Worm (Caenorhabditis elegans) whole organism, young adult: ENCODE measurements around the gene C28G1.6.

ENCODE experiments used
- B0261.1 ChIP-seq: sonication (generic microtip); optimal IDR thresholded peaks from 2 replicates; lab custom pipeline; 2016; ENCODE audit warnings: mild to moderate bottlenecking, missing genetic modification characterization, moderate library complexity, missing compliant biosample characterization
- F10E7.11 ChIP-seq: sonication (generic microtip); optimal IDR thresholded peaks from 2 replicates; lab custom pipeline; 2017; ENCODE audit warnings: mild to moderate bottlenecking, missing genetic modification characterization, moderate library complexity, missing compliant biosample characterization
- F22D6.2 ChIP-seq: sonication (generic microtip); optimal IDR thresholded peaks from 2 replicates; lab custom pipeline; 2016; ENCODE audit warnings: mild to moderate bottlenecking, missing genetic modification characterization, missing compliant biosample characterization
- F33H1.4 ChIP-seq: fragments of 200-800 bp; sonication (Bioruptor generic); IDR thresholded peaks from 2 replicates; pipeline ENCODE4 v1.3.6; 2022; ENCODE audit warnings: missing genetic modification reagents, missing genetic modification characterization, missing compliant biosample characterization
- F49E8.2 ChIP-seq: sonication (generic microtip); optimal IDR thresholded peaks from 3 replicates; lab custom pipeline; 2017; ENCODE audit warnings: missing genetic modification characterization, mild to moderate bottlenecking, missing compliant biosample characterization, antibody characterized with exemption, moderate library complexity; ENCODE audit not compliant: insufficient read depth
- F57C9.4 ChIP-seq: sonication (generic microtip); optimal IDR thresholded peaks from 2 replicates; lab custom pipeline; 2017; ENCODE audit warnings: mild to moderate bottlenecking, missing genetic modification characterization, missing compliant biosample characterization
- K12H6.12 ChIP-seq: fragments of 200-800 bp; sonication (Bioruptor generic); optimal IDR thresholded peaks from 2 replicates; lab custom pipeline; 2018; ENCODE audit warnings: mild to moderate bottlenecking, missing genetic modification characterization, missing compliant biosample characterization
- aptf-3 ChIP-seq: fragments of 200-800 bp; sonication (Bioruptor generic); IDR thresholded peaks from 2 replicates; pipeline ENCODE4 v1.3.6; 2022; ENCODE audit warnings: missing genetic modification characterization, missing compliant biosample characterization
- attf-6 ChIP-seq: fragments of 200-800 bp; sonication (Bioruptor generic); IDR thresholded peaks from 2 replicates; pipeline ENCODE4 v1.3.6; 2022; ENCODE audit warnings: missing genetic modification reagents, missing genetic modification characterization, missing compliant biosample characterization
- bed-1 ChIP-seq: fragments of 200-800 bp; sonication (Bioruptor generic); IDR thresholded peaks from 2 replicates; pipeline ENCODE4 v1.3.6; 2022; ENCODE audit warnings: missing genetic modification reagents, missing genetic modification characterization, missing compliant biosample characterization
- ccch-3 ChIP-seq: fragments of 200-800 bp; sonication (Bioruptor generic); optimal IDR thresholded peaks from 2 replicates; lab custom pipeline; 2018; ENCODE audit warnings: mild to moderate bottlenecking, missing genetic modification characterization, missing compliant biosample characterization
- cebp-1 ChIP-seq, 2 experiments: fragments of 200-800 bp in 1 of 2; sonication (Bioruptor generic) in 1 of 2; sonication (generic microtip) in 1 of 2; IDR thresholded peaks in 1 of 2; optimal IDR thresholded peaks in 1 of 2; 2 replicates each; pipeline versions ENCODE4 v1.3.6 to Lab custom; 2017 to 2022; ENCODE audit warnings: missing compliant biosample characterization in 2 of 2, missing genetic modification characterization in 2 of 2, mild to moderate bottlenecking in 1 of 2, missing genetic modification reagents in 1 of 2, moderate library complexity in 1 of 2
- ceh-40 ChIP-seq: fragments of 200-800 bp; sonication (Bioruptor generic); IDR thresholded peaks from 2 replicates; pipeline ENCODE4 v1.3.6; 2022; ENCODE audit warnings: missing genetic modification characterization, missing compliant biosample characterization
- ceh-79 ChIP-seq: sonication (generic microtip); optimal IDR thresholded peaks from 2 replicates; lab custom pipeline; 2017; ENCODE audit warnings: mild to moderate bottlenecking, missing genetic modification characterization, missing compliant biosample characterization
- die-1 ChIP-seq: sonication (generic microtip); optimal IDR thresholded peaks from 2 replicates; lab custom pipeline; 2016; ENCODE audit warnings: missing genotype, mild to moderate bottlenecking, missing genetic modification characterization, missing compliant biosample characterization
- egl-18 ChIP-seq: fragments of 200-800 bp; sonication (Bioruptor generic); IDR thresholded peaks from 2 replicates; pipeline ENCODE4 v1.3.6; 2022; ENCODE audit warnings: missing genetic modification reagents, missing genetic modification characterization, missing compliant biosample characterization
- hmg-1.2 ChIP-seq: fragments of 200-800 bp; sonication (Bioruptor generic); IDR thresholded peaks from 2 replicates; pipeline ENCODE4 v1.3.6; 2022; ENCODE audit warnings: missing genetic modification reagents, missing genetic modification characterization, missing compliant biosample characterization
- lin-40 ChIP-seq: sonication (generic microtip); optimal IDR thresholded peaks from 2 replicates; lab custom pipeline; 2016; ENCODE audit warnings: missing genetic modification characterization, mild to moderate bottlenecking, missing compliant biosample characterization, missing genotype, missing genetic modification reagents
- lsy-27 ChIP-seq: sonication (generic microtip); optimal IDR thresholded peaks from 2 replicates; lab custom pipeline; 2017; ENCODE audit warnings: missing genetic modification characterization, mild to moderate bottlenecking, missing compliant biosample characterization, antibody characterized with exemption, missing genotype, borderline replicate concordance; ENCODE audit not compliant: insufficient read depth
- madf-3 ChIP-seq: fragments of 200-800 bp; sonication (Bioruptor generic); IDR thresholded peaks from 2 replicates; pipeline ENCODE4 v1.3.6; 2022; ENCODE audit warnings: missing genetic modification reagents, missing genetic modification characterization, missing compliant biosample characterization
- madf-6 ChIP-seq: fragments of 200-800 bp; sonication (Bioruptor generic); IDR thresholded peaks from 2 replicates; pipeline ENCODE4 v1.3.6; 2022; ENCODE audit warnings: missing genetic modification reagents, missing genetic modification characterization, missing compliant biosample characterization
- mcd-1 ChIP-seq: fragments of 200-800 bp; sonication (Bioruptor generic); IDR thresholded peaks from 2 replicates; pipeline ENCODE4 v1.3.6; 2022; ENCODE audit warnings: missing genetic modification reagents, missing genetic modification characterization, missing compliant biosample characterization
- mel-28 ChIP-seq: sonication (generic microtip); optimal IDR thresholded peaks from 2 replicates; lab custom pipeline; 2016; ENCODE audit warnings: borderline replicate concordance, mild to moderate bottlenecking, missing genetic modification characterization, missing compliant biosample characterization
- mxl-1 ChIP-seq: sonication (generic microtip); optimal IDR thresholded peaks from 2 replicates; lab custom pipeline; 2016; ENCODE audit warnings: missing genetic modification characterization, missing compliant biosample characterization
- nfya-2 ChIP-seq: fragments of 200-800 bp; sonication (Bioruptor generic); IDR thresholded peaks from 2 replicates; pipeline ENCODE4 v1.3.6; 2022; ENCODE audit warnings: missing genetic modification reagents, missing genetic modification characterization, missing compliant biosample characterization
- nfyb-1 ChIP-seq: fragments of 200-800 bp; sonication (Bioruptor generic); IDR thresholded peaks from 2 replicates; pipeline ENCODE4 v1.3.6; 2022; ENCODE audit warnings: missing genetic modification reagents, missing genetic modification characterization, missing compliant biosample characterization
- nhr-179 ChIP-seq: sonication (generic microtip); optimal IDR thresholded peaks from 2 replicates; lab custom pipeline; 2016; ENCODE audit warnings: mild to moderate bottlenecking, missing genetic modification characterization, missing compliant biosample characterization
- nhr-80 ChIP-seq: sonication (generic microtip); optimal IDR thresholded peaks from 2 replicates; lab custom pipeline; 2016; ENCODE audit warnings: missing genetic modification characterization, missing compliant biosample characterization
- pha-4 ChIP-seq: fragments of 150-350 bp; sonication (generic microtip); optimal IDR thresholded peaks from 2 replicates; lab custom pipeline; 2014; ENCODE audit warnings: missing biosample characterization, missing genetic modification reagents, missing genetic modification characterization
- snpc-3.4 ChIP-seq: sonication (generic microtip); optimal IDR thresholded peaks from 2 replicates; lab custom pipeline; 2017; ENCODE audit warnings: missing genetic modification characterization, mild to moderate bottlenecking, missing compliant biosample characterization, antibody characterized with exemption, moderate library complexity, missing genotype, missing genetic modification reagents
- snpc-4 ChIP-seq, 5 experiments: fragments of 150-350 bp in 1 of 5; sonication (generic microtip) in 4 of 5; optimal IDR thresholded peaks; 2 replicates each; lab custom pipeline; 2014 to 2018; ENCODE audit warnings: missing genetic modification characterization in 5 of 5, missing biosample characterization in 3 of 5, antibody characterized with exemption in 2 of 5, mild to moderate bottlenecking in 2 of 5, missing compliant biosample characterization in 2 of 5, missing genotype in 2 of 5, moderate library complexity in 2 of 5, missing genetic modification reagents in 1 of 5
- somi-1 ChIP-seq: fragments of 200-800 bp; sonication (Bioruptor generic); optimal IDR thresholded peaks from 2 replicates; lab custom pipeline; 2018; ENCODE audit warnings: mild to moderate bottlenecking, missing genetic modification characterization, missing compliant biosample characterization
- tlf-1 ChIP-seq: fragments of 200-800 bp; sonication (Bioruptor generic); optimal IDR thresholded peaks from 2 replicates; lab custom pipeline; 2018; ENCODE audit warnings: mild to moderate bottlenecking, missing genetic modification characterization, missing compliant biosample characterization
- unc-130 ChIP-seq: sonication (generic microtip); optimal IDR thresholded peaks from 2 replicates; lab custom pipeline; 2016; ENCODE audit warnings: missing genetic modification reagents, missing genetic modification characterization, missing compliant biosample characterization
- unc-62 ChIP-seq: fragments of 150-350 bp; optimal IDR thresholded peaks from 2 replicates; lab custom pipeline; 2014; ENCODE audit warnings: missing biosample characterization, missing genetic modification reagents, missing genetic modification characterization
- ztf-18 ChIP-seq: sonication (generic microtip); optimal IDR thresholded peaks from 2 replicates; lab custom pipeline; 2016; ENCODE audit warnings: missing genotype, mild to moderate bottlenecking, missing genetic modification characterization, missing compliant biosample characterization
- ztf-28 ChIP-seq: fragments of 200-800 bp; sonication (Bioruptor generic); IDR thresholded peaks from 2 replicates; pipeline ENCODE4 v1.3.6; 2022; ENCODE audit warnings: missing genetic modification reagents, missing genetic modification characterization, missing compliant biosample characterization

C28G1.6 gene

ce11 chrX:8789014-8789506 lies 42.0 kb downstream of the C28G1.6 start, which contains the start of gene unc-27:
Gene unc-27 (plus strand): TSS chrX:8789456.
- no peak for TF ChIP-seq mcd-1 (GFP tag; lab: Robert Waterston, UW)
- no peak for TF ChIP-seq madf-3 (GFP tag; lab: Robert Waterston, UW)
- TF ChIP-seq F22D6.2 (tag; lab: Kevin White, UChicago) = no peak
- no peak for TF ChIP-seq aptf-3 (GFP tag; lab: Robert Waterston, UW)
- TF ChIP-seq attf-6 = no peak
- TF ChIP-seq ztf-28 (GFP tag; lab: Robert Waterston, UW) = no peak
- TF ChIP-seq K12H6.12 (tag; lab: Kevin White, UChicago) = no peak
- TF ChIP-seq unc-62 (GFP tag; lab: Kevin White, UChicago) = no peak
- TF ChIP-seq nhr-179 = no peak

ce11 chrX:8787689-8788222 lies 43.3 kb downstream of the C28G1.6 start:
- TF ChIP-seq snpc-3.4 (tag; lab: Kevin White, UChicago) (no peak), lin-40 (tag; lab: Kevin White, UChicago) (peak; percentile 14), ccch-3 (GFP tag; lab: Kevin White, UChicago) (no peak), cebp-1 (GFP tag; IDR thresholded peaks at IDR 0.05; lab: Robert Waterston, UW) (peak; percentile 65), cebp-1 (tag; optimal IDR thresholded peaks at IDR 0.05; lab: Kevin White, UChicago) (peak; percentile 70), nhr-80 (tag; lab: Kevin White, UChicago) (peak; percentile 15), attf-6 (no peak)

- TF ChIP-seq ceh-40 (GFP tag; lab: Robert Waterston, UW) = no peak
- no peak for TF ChIP-seq hmg-1.2 (GFP tag; lab: Robert Waterston, UW)
- TF ChIP-seq ceh-79 (tag; lab: Kevin White, UChicago) = no peak
- TF ChIP-seq somi-1 (GFP tag; lab: Kevin White, UChicago) = no peak
- no peak for TF ChIP-seq F49E8.2 (tag; lab: Kevin White, UChicago)
- no peak for TF ChIP-seq F57C9.4 (tag; lab: Kevin White, UChicago)
- no peak for TF ChIP-seq unc-130 (GFP tag; lab: Kevin White, UChicago)
- no peak for TF ChIP-seq mxl-1 (tag; lab: Kevin White, UChicago)
- TF ChIP-seq lsy-27 = no peak
- no peak for TF ChIP-seq nfya-2 (GFP tag; lab: Robert Waterston, UW)
- TF ChIP-seq nfyb-1 (GFP tag; lab: Robert Waterston, UW) = no peak
- no peak for TF ChIP-seq B0261.1 (tag; lab: Kevin White, UChicago)
- TF ChIP-seq egl-18 = no peak
- no peak for TF ChIP-seq K12H6.12 (tag; lab: Kevin White, UChicago)
- TF ChIP-seq bed-1 (GFP tag; lab: Robert Waterston, UW) = no peak
- TF ChIP-seq snpc-4 (GFP tag; optimal IDR thresholded peaks at IDR 0.05; lab: Kevin White, UChicago) = no peak
- TF ChIP-seq snpc-4 (tag; optimal IDR thresholded peaks at IDR 0.05; lab: Kevin White, UChicago) = no peak
- no peak for TF ChIP-seq F33H1.4 (GFP tag; lab: Robert Waterston, UW)
- no peak for TF ChIP-seq tlf-1 (GFP tag; lab: Kevin White, UChicago)
Measured at ce11 chrX:8786687-8787086, 44.4 kb downstream of the C28G1.6 start.

ce11 chrX:8784234-8784633 lies 46.8 kb downstream of the C28G1.6 start, which contains the start of gene ZK721.3:
Gene ZK721.3 (plus strand): TSS chrX:8784534.
- TF ChIP-seq lsy-27 (no peak), F10E7.11 (tag; lab: Kevin White, UChicago) (no peak), ztf-18 (tag; lab: Kevin White, UChicago) (no peak), mel-28 (tag; lab: Kevin White, UChicago) (no peak), die-1 (tag; lab: Kevin White, UChicago) (no peak), madf-6 (GFP tag; lab: Robert Waterston, UW) (no peak), pha-4 (tag; lab: Kevin White, UChicago) (no peak), nfyb-1 (GFP tag; lab: Robert Waterston, UW) (no peak), tlf-1 (GFP tag; lab: Kevin White, UChicago) (no peak)
